Fruit fly (Drosophila melanogaster) whole organism, embryonic: ENCODE data around the gene CG18596.
A peak's percentile ranks its signal among the peaks of the same experiment; 100 is the strongest.

Source experiments
- ATbp ChIP-seq: fragments of 200-800 bp; sonication (Bioruptor generic); optimal IDR thresholded peaks from 2 replicates; lab custom pipeline; 2017; ENCODE audit warnings: missing biosample characterization, mild to moderate bottlenecking, missing genetic modification characterization, missing genetic modification reagents
- Awh ChIP-seq: fragments of 200-800 bp; sonication (Bioruptor generic); IDR thresholded peaks from 2 replicates; pipeline ENCODE4, ENCODE4 v1.3.6; 2022; ENCODE audit warnings: missing biosample characterization, missing genetic modification characterization
- BEAF-32 ChIP-seq: fragments of 200-800 bp; sonication (Bioruptor generic); optimal IDR thresholded peaks from 3 replicates; lab custom pipeline; 2017; ENCODE audit warnings: missing biosample characterization, missing genetic modification characterization, mild to moderate bottlenecking, moderate library complexity, missing genetic modification reagents
- CG12155 ChIP-seq: fragments of 200-800 bp; sonication (Bioruptor generic); optimal IDR thresholded peaks from 3 replicates; lab custom pipeline; 2016; ENCODE audit warnings: missing biosample characterization, missing genetic modification characterization
- CG12769 ChIP-seq: fragments of 200-800 bp; sonication (Bioruptor generic); optimal IDR thresholded peaks from 2 replicates; lab custom pipeline; 2019; ENCODE audit warnings: missing biosample characterization, mild to moderate bottlenecking, missing genetic modification characterization, moderate library complexity
- CG13894 ChIP-seq: fragments of 200-800 bp; sonication (Bioruptor generic); optimal IDR thresholded peaks from 3 replicates; lab custom pipeline; 2018; ENCODE audit warnings: missing biosample characterization, mild to moderate bottlenecking, missing genetic modification characterization, moderate library complexity
- CG14710 ChIP-seq: fragments of 200-800 bp; sonication (Bioruptor generic); optimal IDR thresholded peaks from 3 replicates; lab custom pipeline; 2019; ENCODE audit warnings: missing biosample characterization, mild to moderate bottlenecking, missing genetic modification characterization, moderate library complexity
- CG15269 ChIP-seq: fragments of 200-800 bp; sonication (Bioruptor generic); optimal IDR thresholded peaks from 2 replicates; lab custom pipeline; 2018; ENCODE audit warnings: missing biosample characterization, mild to moderate bottlenecking, missing genetic modification characterization, moderate library complexity
- CG16863 ChIP-seq: fragments of 200-800 bp; sonication (Bioruptor generic); optimal IDR thresholded peaks from 3 replicates; lab custom pipeline; 2016; ENCODE audit warnings: missing biosample characterization, missing genetic modification characterization
- CG18764 ChIP-seq: fragments of 200-800 bp; sonication (Bioruptor generic); optimal IDR thresholded peaks from 3 replicates; lab custom pipeline; 2016; ENCODE audit warnings: missing biosample characterization, missing genetic modification characterization
- CG2120 ChIP-seq: fragments of 200-800 bp; sonication (Bioruptor generic); optimal IDR thresholded peaks from 3 replicates; lab custom pipeline; 2016; ENCODE audit warnings: missing biosample characterization, missing genetic modification characterization
- CG2875 ChIP-seq: fragments of 200-800 bp; sonication (Bioruptor generic); optimal IDR thresholded peaks from 2 replicates; lab custom pipeline; 2017; ENCODE audit warnings: missing biosample characterization, mild to moderate bottlenecking, missing genetic modification characterization, missing genetic modification reagents
- CG31365 ChIP-seq: fragments of 200-800 bp; sonication (Bioruptor generic); optimal IDR thresholded peaks from 2 replicates; lab custom pipeline; 2018; ENCODE audit warnings: missing biosample characterization, mild to moderate bottlenecking, missing genetic modification characterization
- CG3281 ChIP-seq: fragments of 200-800 bp; sonication (Bioruptor generic); optimal IDR thresholded peaks from 3 replicates; lab custom pipeline; 2017; ENCODE audit warnings: missing biosample characterization, mild to moderate bottlenecking, missing genetic modification characterization
- CG3726 ChIP-seq: fragments of 200-800 bp; sonication (Bioruptor generic); IDR thresholded peaks from 3 replicates; pipeline ENCODE4, ENCODE4 v1.3.6; 2022; ENCODE audit warnings: missing biosample characterization, missing genetic modification characterization
- CG3847 ChIP-seq: fragments of 200-800 bp; sonication (Bioruptor generic); IDR thresholded peaks from 2 replicates; pipeline ENCODE4 v1.3.6; 2022; ENCODE audit warnings: missing biosample characterization, missing genetic modification characterization
- CG6254 ChIP-seq: fragments of 200-800 bp; sonication (Bioruptor generic); optimal IDR thresholded peaks from 3 replicates; lab custom pipeline; 2017; ENCODE audit warnings: mild to moderate bottlenecking, missing biosample characterization, missing genetic modification reagents, missing genetic modification characterization
- CG8281 ChIP-seq: fragments of 200-800 bp; sonication (Bioruptor generic); optimal IDR thresholded peaks from 2 replicates; lab custom pipeline; 2018; ENCODE audit warnings: missing biosample characterization, mild to moderate bottlenecking, missing genetic modification characterization, moderate library complexity
- CoRest ChIP-seq: fragments of 200-800 bp; sonication (Bioruptor generic); optimal IDR thresholded peaks from 3 replicates; lab custom pipeline; 2018; ENCODE audit warnings: missing biosample characterization, mild to moderate bottlenecking, missing genetic modification characterization, moderate library complexity
- Ets65A ChIP-seq: fragments of 200-800 bp; sonication (Bioruptor generic); peaks from one replicate; lab custom pipeline; 2016; ENCODE audit warnings: missing biosample characterization, missing genetic modification characterization
- Hand ChIP-seq: fragments of 200-800 bp; sonication (Bioruptor generic); optimal IDR thresholded peaks from 2 replicates; lab custom pipeline; 2017; ENCODE audit warnings: mild to moderate bottlenecking, missing biosample characterization, missing genetic modification reagents, missing genetic modification characterization
- Hr39 ChIP-seq: fragments of >200 bp; optimal IDR thresholded peaks from 2 replicates; lab custom pipeline; 2017
- Hr78 ChIP-seq, 2 experiments: fragments of 200-800 bp in 1 of 2; fragments of >200 bp in 1 of 2; sonication (Bioruptor generic) in 1 of 2; optimal IDR thresholded peaks; 2 replicates each; lab custom pipeline; 2017 to 2019; ENCODE audit warnings: missing biosample characterization in 2 of 2, missing genetic modification characterization in 2 of 2, mild to moderate bottlenecking in 1 of 2, moderate library complexity in 1 of 2
- MBD-R2 ChIP-seq: fragments of 200-800 bp; sonication (Bioruptor generic); IDR thresholded peaks from 2 replicates; pipeline ENCODE4 v1.3.6; 2022; ENCODE audit warnings: missing biosample characterization, missing genetic modification characterization
- Med ChIP-seq: fragments of 200-800 bp; sonication (Bioruptor generic); peaks from one replicate; lab custom pipeline; 2016; ENCODE audit warnings: missing biosample characterization, missing genetic modification characterization, mild to moderate bottlenecking, inconsistent platforms, moderate library complexity
- Mrtf ChIP-seq: fragments of 200-800 bp; sonication (Bioruptor generic); IDR thresholded peaks from 3 replicates; pipeline ENCODE4 v1.3.6; 2022; ENCODE audit warnings: missing biosample characterization, missing genetic modification characterization
- NC2α ChIP-seq: fragments of 200-800 bp; sonication (Bioruptor generic); optimal IDR thresholded peaks from 2 replicates; lab custom pipeline; 2016; ENCODE audit warnings: missing biosample characterization, missing genetic modification characterization
- Six4 ChIP-seq: fragments of 200-800 bp; sonication (Bioruptor generic); optimal IDR thresholded peaks from 2 replicates; lab custom pipeline; 2016; ENCODE audit warnings: missing biosample characterization, missing genetic modification characterization
- Spps ChIP-seq: fragments of 200-800 bp; sonication (Bioruptor generic); optimal IDR thresholded peaks from 2 replicates; lab custom pipeline; 2018; ENCODE audit warnings: missing biosample characterization, mild to moderate bottlenecking, missing genetic modification characterization
- Usf ChIP-seq: fragments of 200-800 bp; sonication (Bioruptor generic); optimal IDR thresholded peaks from 2 replicates; lab custom pipeline; 2017; ENCODE audit warnings: missing genotype, missing biosample characterization, missing genetic modification characterization
- abd-A ChIP-seq: fragments of 200-800 bp; sonication (Bioruptor generic); optimal IDR thresholded peaks from 3 replicates; lab custom pipeline; 2019; ENCODE audit warnings: missing biosample characterization, mild to moderate bottlenecking, missing genetic modification characterization, moderate library complexity
- ac ChIP-seq: fragments of 200-800 bp; sonication (Bioruptor generic); optimal IDR thresholded peaks from 3 replicates; lab custom pipeline; 2017; ENCODE audit warnings: missing biosample characterization, mild to moderate bottlenecking, missing genetic modification characterization
- ash1 ChIP-seq: fragments of 200-800 bp; sonication (Bioruptor generic); optimal IDR thresholded peaks from 2 replicates; lab custom pipeline; 2018; ENCODE audit warnings: missing biosample characterization, mild to moderate bottlenecking, missing genetic modification characterization
- bab2 ChIP-seq: fragments of 200-800 bp; sonication (Bioruptor generic); optimal IDR thresholded peaks from 2 replicates; lab custom pipeline; 2016; ENCODE audit warnings: missing biosample characterization, missing genetic modification characterization
- dm ChIP-seq: fragments of 200-800 bp; sonication (Bioruptor generic); optimal IDR thresholded peaks from 3 replicates; lab custom pipeline; 2016; ENCODE audit warnings: missing biosample characterization, missing genetic modification characterization
- esg ChIP-seq: fragments of 200-800 bp; sonication (Bioruptor generic); conservative IDR thresholded peaks from 2 replicates; pipeline ENCODE4 v1.3.6; 2022; ENCODE audit warnings: missing biosample characterization, missing genetic modification characterization
- gro ChIP-seq: fragments of 200-800 bp; sonication (Bioruptor generic); optimal IDR thresholded peaks from 2 replicates; lab custom pipeline; 2016; ENCODE audit warnings: missing biosample characterization, missing genetic modification characterization
- gsb-n ChIP-seq: fragments of 200-800 bp; sonication (Bioruptor generic); optimal IDR thresholded peaks from 3 replicates; lab custom pipeline; 2018; ENCODE audit warnings: missing biosample characterization, mild to moderate bottlenecking, missing genetic modification characterization
- ham ChIP-seq: fragments of 200-800 bp; sonication (Bioruptor generic); IDR thresholded peaks from 2 replicates; pipeline ENCODE4 v1.3.6; 2022; ENCODE audit warnings: missing biosample characterization, missing genetic modification characterization
- hb ChIP-seq: fragments of 200-800 bp; sonication (Bioruptor generic); IDR thresholded peaks from 3 replicates; pipeline ENCODE4 v1.3.6; 2022; ENCODE audit warnings: missing biosample characterization, missing genetic modification characterization; ENCODE audit not compliant: partially characterized antibody
- kay ChIP-seq: fragments of 200-800 bp; sonication (Bioruptor generic); optimal IDR thresholded peaks from 2 replicates; lab custom pipeline; 2016; ENCODE audit warnings: missing biosample characterization, missing genetic modification characterization
- peb ChIP-seq: fragments of 200-800 bp; sonication (Bioruptor generic); IDR thresholded peaks from 2 replicates; pipeline ENCODE4 v1.3.6; 2022; ENCODE audit warnings: missing biosample characterization, missing genetic modification characterization
- pho ChIP-seq: fragments of 200-800 bp; sonication (Bioruptor generic); optimal IDR thresholded peaks from 2 replicates; lab custom pipeline; 2016; ENCODE audit warnings: missing biosample characterization, missing genetic modification characterization
- ranshi ChIP-seq: fragments of 200-800 bp; sonication (Bioruptor generic); IDR thresholded peaks from 2 replicates; pipeline ENCODE4 v1.3.6; 2022; ENCODE audit warnings: missing biosample characterization, missing genetic modification characterization
- repo ChIP-seq: fragments of 200-800 bp; sonication (Bioruptor generic); optimal IDR thresholded peaks from 2 replicates; lab custom pipeline; 2016; ENCODE audit warnings: missing biosample characterization, missing genetic modification characterization
- sd ChIP-seq: fragments of 200-800 bp; sonication (Bioruptor generic); optimal IDR thresholded peaks from 3 replicates; lab custom pipeline; 2018; ENCODE audit warnings: missing biosample characterization, mild to moderate bottlenecking, missing genetic modification characterization, moderate library complexity
- sens ChIP-seq: fragments of 200-800 bp; sonication (Bioruptor generic); peaks from one replicate; lab custom pipeline; 2016; ENCODE audit warnings: missing biosample characterization, missing genetic modification characterization
- shn ChIP-seq: fragments of 200-800 bp; sonication (Bioruptor generic); optimal IDR thresholded peaks from 3 replicates; lab custom pipeline; 2016; ENCODE audit warnings: missing biosample characterization, missing genetic modification characterization
- stwl ChIP-seq: fragments of 200-800 bp; sonication (Bioruptor generic); optimal IDR thresholded peaks from 3 replicates; lab custom pipeline; 2018; ENCODE audit warnings: missing biosample characterization, mild to moderate bottlenecking, missing genetic modification characterization, moderate library complexity
- z ChIP-seq: fragments of 200-800 bp; sonication (Bioruptor generic); IDR thresholded peaks from 3 replicates; pipeline ENCODE4 v1.3.6; 2022; ENCODE audit warnings: missing biosample characterization, missing genetic modification characterization

The CG18596 gene

DNA sequence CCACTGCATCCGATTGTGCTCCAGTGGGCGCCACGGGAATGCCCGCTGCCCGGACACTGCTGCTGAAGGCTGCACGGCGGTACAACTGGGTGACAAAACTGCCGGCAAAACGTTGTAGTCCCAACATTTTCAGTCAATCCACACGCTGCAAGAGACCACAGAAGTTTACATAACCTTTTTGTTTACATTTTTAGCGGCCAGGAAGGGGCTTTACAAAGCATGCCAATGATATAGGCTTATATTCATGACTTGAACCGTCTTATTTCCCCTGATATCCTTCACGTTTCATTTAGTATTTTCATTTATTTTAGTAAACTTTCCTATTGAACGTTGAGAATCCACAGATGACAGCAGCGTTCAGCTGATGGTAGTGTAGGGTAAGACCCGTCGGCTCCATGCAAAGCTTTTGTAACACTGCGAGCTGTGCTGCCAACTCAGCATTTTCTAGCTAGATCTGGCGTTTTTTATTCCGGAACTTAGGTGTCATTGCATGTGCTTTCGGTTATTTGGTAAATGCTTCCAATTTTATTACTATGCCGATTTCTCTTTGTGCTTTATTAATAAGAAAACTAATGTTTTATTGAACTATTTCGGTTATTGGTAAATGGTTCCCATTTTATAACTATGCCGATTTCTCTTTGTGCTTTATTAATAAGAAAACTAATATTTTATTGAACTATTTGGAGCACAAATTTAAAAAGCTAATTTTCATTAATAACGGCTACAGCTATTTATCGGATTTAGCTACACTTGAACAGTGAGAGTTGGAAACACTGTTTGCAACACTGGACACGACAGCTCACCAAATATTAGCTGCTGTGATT is 35.0 kb downstream of the CG18596 start, which contains the start of the genes CG13850 and lqfR (continued):
- TF ChIP-seq CG15269 (tag; lab: Kevin White, UChicago) (no peak), shn (peak; percentile 83), NC2α (GFP tag; lab: Kevin White, UChicago) (peak; percentile 36), ham (no peak), gsb-n (tag; lab: Kevin White, UChicago) (no peak), pho (peak; percentile 86), ranshi (no peak; the same call in 1 of the 2 replicates), CG3281 (GFP tag; lab: Kevin White, UChicago) (peak; percentile 67), CG18764 (GFP tag; lab: Kevin White, UChicago) (peak; percentile 66), Awh (GFP tag; lab: Robert Waterston, UW) (no peak), abd-A (tag; lab: Kevin White, UChicago) (no peak), Spps (tag; lab: Kevin White, UChicago) (no peak), hb (GFP tag; lab: Robert Waterston, UW) (no peak), CG13894 (tag; lab: Kevin White, UChicago) (no peak), Med (GFP tag; lab: Kevin White, UChicago) (peak; percentile 96), CoRest (tag; lab: Kevin White, UChicago) (peak; percentile 88), esg (GFP tag; lab: Robert Waterston, UW) (peak; percentile 53; the same call in 1 of the 2 replicates), Hr39 (lab: Kevin White, UChicago) (peak; percentile 25), kay (peak; percentile 59), stwl (peak; percentile 66), sd (tag; lab: Kevin White, UChicago) (peak; percentile 45), CG12769 (tag; lab: Kevin White, UChicago) (no peak), CG2120 (GFP tag; lab: Kevin White, UChicago) (peak; percentile 92), ATbp (GFP tag; lab: Kevin White, UChicago) (peak; percentile 38), Usf (peak; percentile 73), ac (GFP tag; lab: Kevin White, UChicago) (no peak), ash1 (no peak), sens (GFP tag; lab: Kevin White, UChicago) (peak; percentile 94), CG3726 (GFP tag; lab: Robert Waterston, UW) (no peak), BEAF-32 (GFP tag; lab: Kevin White, UChicago) (peak; percentile 51), CG14710 (tag; lab: Kevin White, UChicago) (peak; percentile 84), dm (GFP tag; lab: Kevin White, UChicago) (peak; percentile 80), CG8281 (tag; lab: Kevin White, UChicago) (peak; percentile 44), Ets65A (GFP tag; lab: Kevin White, UChicago) (peak; percentile 99), z (GFP tag; lab: Robert Waterston, UW) (no peak), Mrtf (GFP tag; lab: Robert Waterston, UW) (peak; percentile 40; the same call in 1 of the 3 replicates), CG16863 (GFP tag; lab: Kevin White, UChicago) (peak; percentile 65), Hr78 (GFP tag; optimal IDR thresholded peaks at IDR 0.05; lab: Kevin White, UChicago) (no peak), Hand (GFP tag; lab: Kevin White, UChicago) (peak; percentile 6), CG12155 (GFP tag; lab: Kevin White, UChicago) (peak; percentile 77), CG2875 (peak; percentile 28), MBD-R2 (GFP tag; lab: Robert Waterston, UW) (peak; percentile 76), CG6254 (GFP tag; lab: Kevin White, UChicago) (no peak), CG31365 (tag; lab: Kevin White, UChicago) (no peak), bab2 (GFP tag; lab: Kevin White, UChicago) (peak; percentile 68), CG3847 (GFP tag; lab: Robert Waterston, UW) (peak; percentile 79), gro (peak; percentile 48), repo (GFP tag; lab: Kevin White, UChicago) (peak; percentile 70), Six4 (peak; percentile 69), peb (GFP tag; lab: Robert Waterston, UW) (no peak)
